Worm (Caenorhabditis elegans) whole organism, L4 larva: ENCODE measurements around the gene srbc-58.
"Not testable (repeated sequence)": the region's sequence is repeated elsewhere in the genome, so short reads cannot be mapped to it uniquely, and the experiment has no call there.

Source experiments
- hlh-30 ChIP-seq: sonication (generic microtip); optimal IDR thresholded peaks from 2 replicates; lab custom pipeline; 2017; ENCODE audit warnings: antibody characterized with exemption, mild to moderate bottlenecking, missing genetic modification characterization, missing compliant biosample characterization; ENCODE audit not compliant: insufficient read depth
- lin-1 ChIP-seq: fragments of 200-800 bp; sonication (Bioruptor generic); IDR thresholded peaks from 2 replicates; pipeline ENCODE4 v1.3.6; 2022; ENCODE audit warnings: missing genetic modification reagents, missing genetic modification characterization, missing compliant biosample characterization
- lin-13 ChIP-seq: fragments of 150-350 bp; optimal IDR thresholded peaks from 2 replicates; lab custom pipeline; 2014; ENCODE audit warnings: missing biosample characterization, missing genetic modification reagents, missing genetic modification characterization
- nhr-102 ChIP-seq: sonication (generic microtip); optimal IDR thresholded peaks from 2 replicates; lab custom pipeline; 2016; ENCODE audit warnings: mild to moderate bottlenecking, missing genetic modification characterization, moderate library complexity, missing compliant biosample characterization
- zfp-3 ChIP-seq: fragments of 200-800 bp; sonication (Bioruptor generic); conservative IDR thresholded peaks from 2 replicates; pipeline ENCODE4 v1.3.6; 2022; ENCODE audit warnings: missing genetic modification reagents, missing genetic modification characterization, missing compliant biosample characterization
- ztf-7 ChIP-seq: fragments of 150-350 bp; optimal IDR thresholded peaks from 2 replicates; lab custom pipeline; 2014; ENCODE audit warnings: missing biosample characterization, missing genetic modification characterization

Gene srbc-58

ce11 chrV:822922-823321 lies 48.1 kb downstream of the srbc-58 start, which contains the start of gene srx-31:
srx-31 (minus strand) TSS chrV:823022.
- TF ChIP-seq hlh-30; ztf-7 (tag; lab: Kevin White, UChicago); lin-1 (GFP tag; lab: Robert Waterston, UW): not testable (repeated sequence)

- TF ChIP-seq nhr-102 (tag; lab: Kevin White, UChicago) (no peak), zfp-3 (GFP tag; lab: Robert Waterston, UW) (no peak), lin-13 (GFP tag; lab: Kevin White, UChicago) (no peak)
- TF ChIP-seq, all 104 proteins: peak for 0
Measured at ce11 chrV:826097-826496, 51.3 kb downstream of the srbc-58 start, which contains the start of gene F41H8.2. F41H8.2 (plus strand) TSS chrV:826397.
